Worm (Caenorhabditis elegans): Measurements from ENCODE around the gene cct-2.

The cct-2 gene

ce11 chrII:8889589-8889988 lies 38.0 kb upstream of the cct-2 start:
- no peak for TF ChIP-seq F49E8.2 (tag; optimal IDR thresholded peaks at IDR 0.05; ENCODE audit: borderline replicate concordance)
- no peak for TF ChIP-seq ceh-32 (tag; optimal IDR thresholded peaks at IDR 0.05; ENCODE audit: poor library complexity)
- peak; percentile 54 for TF ChIP-seq ama-1 (optimal IDR thresholded peaks at IDR 0.05)
- no peak for TF ChIP-seq nhr-237 (tag; optimal IDR thresholded peaks at IDR 0.05)
- TF ChIP-seq dve-1 (tag; optimal IDR thresholded peaks at IDR 0.05; ENCODE audit: insufficient read depth) = no peak
- no peak for TF ChIP-seq lin-29 (GFP tag; IDR thresholded peaks at IDR 0.05)
- peak in 1 of 2 experiments; percentile 8 for TF ChIP-seq unc-62 (GFP tag; optimal IDR thresholded peaks at IDR 0.05 in 1 of 2)
- TF ChIP-seq unc-62 (tag; optimal IDR thresholded peaks at IDR 0.05) = no peak
- TF ChIP-seq ceh-28 (tag; optimal IDR thresholded peaks at IDR 0.05) = no peak
- no peak for TF ChIP-seq lin-13 (GFP tag; optimal IDR thresholded peaks at IDR 0.05)
- TF ChIP-seq daf-16 (GFP tag; optimal IDR thresholded peaks at IDR 0.05) = no peak
- peak; percentile 26 for TF ChIP-seq daf-16 (tag; optimal IDR thresholded peaks at IDR 0.05)
- TF ChIP-seq ztf-11 (tag; optimal IDR thresholded peaks at IDR 0.05) = no peak
- no peak for TF ChIP-seq ces-1 (GFP tag; optimal IDR thresholded peaks at IDR 0.05)

ce11 chrII:8890017-8890416 lies 37.5 kb upstream of the cct-2 start:
- TF ChIP-seq ceh-62 (tag; optimal IDR thresholded peaks at IDR 0.05) (no peak), F49E8.2 (tag; optimal IDR thresholded peaks at IDR 0.05; ENCODE audit: borderline replicate concordance) (peak; percentile 64), lsy-2 (tag; optimal IDR thresholded peaks at IDR 0.05) (peak in 1 of 2 experiments; percentile 34)

ce11 chrII:8890530-8890929 lies 37.0 kb upstream of the cct-2 start:
- TF ChIP-seq set-16 (GFP tag; IDR thresholded peaks at IDR 0.05) (no peak), fkh-10 (GFP tag; optimal IDR thresholded peaks at IDR 0.05) (no peak), vab-7 (GFP tag; IDR thresholded peaks at IDR 0.05) (no peak), nhr-111 (GFP tag; optimal IDR thresholded peaks at IDR 0.05) (no peak), arid-1 (GFP tag; conservative IDR thresholded peaks at IDR 0.05) (no peak), egl-27 (tag; optimal IDR thresholded peaks at IDR 0.05) (no peak), nhr-11 (tag; optimal IDR thresholded peaks at IDR 0.05) (no peak), daf-12 (tag; optimal IDR thresholded peaks at IDR 0.05) (no peak), nhr-48 (tag; optimal IDR thresholded peaks at IDR 0.05) (no peak), D1046.2 (GFP tag; IDR thresholded peaks at IDR 0.05) (no peak), nhr-77 (tag; optimal IDR thresholded peaks at IDR 0.05) (no peak), zip-2 (tag; optimal IDR thresholded peaks at IDR 0.05) (no peak), zip-11 (GFP tag; IDR thresholded peaks at IDR 0.05) (no peak), tra-1 (GFP tag; IDR thresholded peaks at IDR 0.05) (no peak), nhr-6 (tag; optimal IDR thresholded peaks at IDR 0.05) (no peak), rbr-2 (tag; optimal IDR thresholded peaks at IDR 0.05) (no peak), nhr-42 (GFP tag; IDR thresholded peaks at IDR 0.05) (no peak), egl-43 (GFP tag; IDR thresholded peaks at IDR 0.05) (no peak), jun-1 (tag; optimal IDR thresholded peaks at IDR 0.05) (no peak), ztf-7 (tag; optimal IDR thresholded peaks at IDR 0.05) (no peak)

ce11 chrII:8891042-8891441 lies 36.5 kb upstream of the cct-2 start:
- TF ChIP-seq rbr-2 (tag; optimal IDR thresholded peaks at IDR 0.05) (no peak), lir-3 (tag; optimal IDR thresholded peaks at IDR 0.05) (no peak), mxl-2 (GFP tag; conservative IDR thresholded peaks at IDR 0.05) (no peak), fos-1 (tag; optimal IDR thresholded peaks at IDR 0.05) (no peak), mdl-1 (tag; optimal IDR thresholded peaks at IDR 0.05) (no peak), dpl-1 (GFP tag; optimal IDR thresholded peaks at IDR 0.05) (peak; percentile 17), tag-97 (GFP tag; IDR thresholded peaks at IDR 0.05) (no peak), lsy-2 (tag; optimal IDR thresholded peaks at IDR 0.05) (peak in 1 of 2 experiments; percentile 52)
